Worm (Caenorhabditis elegans) whole organism, young adult: Measurements from ENCODE around the gene arrd-24.
"Not testable (repeated sequence)": the region's sequence is repeated elsewhere in the genome, so short reads cannot be mapped to it uniquely, and the experiment has no call there.

ENCODE experiments used
- B0019.2 ChIP-seq: fragments of 200-800 bp; sonication (Bioruptor generic); conservative IDR thresholded peaks from 2 replicates; pipeline ENCODE4 v1.3.6; 2022; ENCODE audit warnings: missing genetic modification reagents, missing genetic modification characterization, missing compliant biosample characterization
- T26A5.8 ChIP-seq: sonication (generic microtip); optimal IDR thresholded peaks from 2 replicates; lab custom pipeline; 2016; ENCODE audit warnings: missing genetic modification characterization, missing compliant biosample characterization
- ama-1 ChIP-seq, 3 experiments: fragments of 150-350 bp in 1 of 3; sonication (generic microtip) in 2 of 3; optimal IDR thresholded peaks; 2 replicates each; lab custom pipeline; 2014 to 2018; ENCODE audit warnings: missing biosample characterization in 2 of 3, missing genetic modification characterization in 2 of 3, missing genetic modification reagents in 2 of 3
- aptf-2 ChIP-seq: fragments of 200-800 bp; sonication (Bioruptor generic); conservative IDR thresholded peaks from 2 replicates; pipeline ENCODE4 v1.3.6; 2022; ENCODE audit warnings: missing genetic modification reagents, missing genetic modification characterization, missing compliant biosample characterization
- ceh-40 ChIP-seq: fragments of 200-800 bp; sonication (Bioruptor generic); IDR thresholded peaks from 2 replicates; pipeline ENCODE4 v1.3.6; 2022; ENCODE audit warnings: missing genetic modification characterization, missing compliant biosample characterization
- dox-1 ChIP-seq: fragments of 200-800 bp; sonication (Bioruptor generic); IDR thresholded peaks from 2 replicates; pipeline ENCODE4 v1.3.6; 2022; ENCODE audit warnings: missing genetic modification reagents, missing genetic modification characterization, missing compliant biosample characterization
- dpl-1 ChIP-seq: fragments of 150-350 bp; optimal IDR thresholded peaks from 2 replicates; lab custom pipeline; 2014; ENCODE audit warnings: missing biosample characterization, missing genetic modification reagents, missing genetic modification characterization
- efl-1 ChIP-seq: fragments of 150-350 bp; optimal IDR thresholded peaks from 2 replicates; lab custom pipeline; 2014; ENCODE audit warnings: missing biosample characterization, missing genetic modification reagents, missing genetic modification characterization
- egl-18 ChIP-seq: fragments of 200-800 bp; sonication (Bioruptor generic); IDR thresholded peaks from 2 replicates; pipeline ENCODE4 v1.3.6; 2022; ENCODE audit warnings: missing genetic modification reagents, missing genetic modification characterization, missing compliant biosample characterization
- egrh-3 ChIP-seq: fragments of 200-800 bp; sonication (Bioruptor generic); IDR thresholded peaks from 2 replicates; pipeline ENCODE4 v1.3.6; 2022; ENCODE audit warnings: missing genetic modification reagents, missing genetic modification characterization, missing compliant biosample characterization
- hmg-1.2 ChIP-seq: fragments of 200-800 bp; sonication (Bioruptor generic); IDR thresholded peaks from 2 replicates; pipeline ENCODE4 v1.3.6; 2022; ENCODE audit warnings: missing genetic modification reagents, missing genetic modification characterization, missing compliant biosample characterization
- hsf-1 ChIP-seq: fragments of 200-800 bp; sonication (Bioruptor generic); IDR thresholded peaks from 2 replicates; pipeline ENCODE4 v1.3.6; 2022; ENCODE audit warnings: missing genetic modification reagents, missing genetic modification characterization, missing compliant biosample characterization
- lin-40 ChIP-seq: sonication (generic microtip); optimal IDR thresholded peaks from 2 replicates; lab custom pipeline; 2016; ENCODE audit warnings: missing genetic modification characterization, mild to moderate bottlenecking, missing compliant biosample characterization, missing genotype, missing genetic modification reagents
- madf-6 ChIP-seq: fragments of 200-800 bp; sonication (Bioruptor generic); IDR thresholded peaks from 2 replicates; pipeline ENCODE4 v1.3.6; 2022; ENCODE audit warnings: missing genetic modification reagents, missing genetic modification characterization, missing compliant biosample characterization
- madf-8 ChIP-seq: fragments of 200-800 bp; sonication (Bioruptor generic); conservative IDR thresholded peaks from 2 replicates; pipeline ENCODE4 v1.3.6; 2022; ENCODE audit warnings: missing genetic modification reagents, missing genetic modification characterization, missing compliant biosample characterization
- mes-4 ChIP-seq: sonication (generic microtip); optimal IDR thresholded peaks from 2 replicates; lab custom pipeline; 2016; ENCODE audit warnings: missing genotype, missing genetic modification characterization, missing compliant biosample characterization
- nhr-120 ChIP-seq: fragments of 200-800 bp; sonication (Bioruptor generic); IDR thresholded peaks from 2 replicates; pipeline ENCODE4 v1.3.6; 2022; ENCODE audit warnings: missing genetic modification characterization, missing compliant biosample characterization
- nhr-179 ChIP-seq: sonication (generic microtip); optimal IDR thresholded peaks from 2 replicates; lab custom pipeline; 2016; ENCODE audit warnings: mild to moderate bottlenecking, missing genetic modification characterization, missing compliant biosample characterization
- pha-4 ChIP-seq: fragments of 150-350 bp; sonication (generic microtip); optimal IDR thresholded peaks from 2 replicates; lab custom pipeline; 2014; ENCODE audit warnings: missing biosample characterization, missing genetic modification reagents, missing genetic modification characterization
- rpc-1 ChIP-seq, 2 experiments: fragments of 150-350 bp in 1 of 2; sonication (generic microtip) in 1 of 2; optimal IDR thresholded peaks; 2 replicates each; lab custom pipeline; 2014 to 2018; ENCODE audit warnings: missing biosample characterization in 1 of 2, missing genetic modification characterization in 1 of 2, missing genetic modification reagents in 1 of 2, missing genotype in 1 of 2
- sdz-38 ChIP-seq: sonication (generic microtip); optimal IDR thresholded peaks from 2 replicates; lab custom pipeline; 2016; ENCODE audit warnings: missing genotype, missing genetic modification characterization, missing compliant biosample characterization
- tbp1 ChIP-seq: fragments of 200-800 bp; sonication (Bioruptor generic); optimal IDR thresholded peaks from 2 replicates; lab custom pipeline; 2018; ENCODE audit warnings: mild to moderate bottlenecking, missing genetic modification characterization, missing compliant biosample characterization
- zfh-2 ChIP-seq: fragments of 200-800 bp; sonication (Bioruptor generic); conservative IDR thresholded peaks from 2 replicates; pipeline ENCODE4 v1.3.6; 2022; ENCODE audit warnings: missing genetic modification reagents, missing genetic modification characterization, missing compliant biosample characterization
- ztf-26 ChIP-seq: sonication (generic microtip); optimal IDR thresholded peaks from 2 replicates; lab custom pipeline; 2017; ENCODE audit warnings: missing genetic modification characterization, missing compliant biosample characterization
- ztf-28 ChIP-seq: fragments of 200-800 bp; sonication (Bioruptor generic); IDR thresholded peaks from 2 replicates; pipeline ENCODE4 v1.3.6; 2022; ENCODE audit warnings: missing genetic modification reagents, missing genetic modification characterization, missing compliant biosample characterization

Gene arrd-24

ce11 chrX:13936719-13937118 lies 43.6 kb downstream of the arrd-24 start:
- TF ChIP-seq ama-1 (optimal IDR thresholded peaks at IDR 0.05; lab: Kevin White, UChicago) (no peak), ama-1 (GFP tag; optimal IDR thresholded peaks at IDR 0.05; lab: Kevin White, UChicago) (no peak), ztf-26 (tag; lab: Kevin White, UChicago) (peak; percentile 32), mes-4 (tag; lab: Kevin White, UChicago) (no peak)

DNA sequence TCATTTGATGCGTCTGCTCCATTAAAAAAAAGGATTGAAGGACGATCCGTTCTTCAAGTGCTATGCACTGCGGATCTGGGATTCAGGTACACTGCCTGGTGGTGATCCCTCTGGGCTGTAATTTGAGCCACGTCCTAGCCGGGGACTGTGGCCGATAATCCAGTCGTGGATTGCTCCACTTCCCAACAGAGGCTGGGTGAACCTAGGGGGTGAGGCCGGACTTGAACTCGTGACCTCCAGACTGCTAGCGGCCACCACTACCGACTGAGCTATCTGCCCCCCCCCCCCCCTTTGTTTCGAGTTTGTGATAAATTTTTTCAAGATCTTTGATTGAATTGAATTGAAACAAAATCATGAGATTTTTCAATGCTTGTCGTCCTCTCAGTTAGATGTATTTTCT lies 44.7 kb downstream of the arrd-24 start:
- TF ChIP-seq rpc-1 (optimal IDR thresholded peaks at IDR 0.05; lab: Kevin White, UChicago): not testable (repeated sequence)
- peak; percentile 37 for TF ChIP-seq rpc-1 (tag; optimal IDR thresholded peaks at IDR 0.05; lab: Kevin White, UChicago)
- TF ChIP-seq dox-1 (GFP tag; lab: Robert Waterston, UW): peak; percentile 12; the same call in 1 of the 2 replicates
- TF ChIP-seq zfh-2 (GFP tag; lab: Robert Waterston, UW): peak; percentile 45; the same call in 1 of the 2 replicates
- peak; percentile 64; the same call in 1 of the 2 replicates for TF ChIP-seq egrh-3 (GFP tag; lab: Robert Waterston, UW)

DNA sequence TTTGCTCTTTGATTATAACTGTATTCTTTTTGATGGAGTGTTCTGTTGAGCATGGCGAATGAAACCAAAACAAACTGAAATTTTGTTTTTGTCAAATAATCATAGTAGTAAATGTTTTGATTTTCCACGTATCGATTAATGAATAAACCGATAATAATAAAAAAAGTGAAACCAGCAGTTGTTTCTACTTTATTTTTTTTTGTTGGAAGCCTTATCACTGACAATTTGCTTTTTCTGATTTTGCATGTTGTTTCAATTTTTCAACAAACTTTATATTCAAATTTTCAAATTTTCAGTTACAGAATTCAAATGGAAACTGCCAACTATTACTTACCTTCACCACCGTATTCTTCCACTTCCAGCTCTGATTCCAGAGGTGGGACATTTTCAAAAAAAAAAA lies 45.7 kb downstream of the arrd-24 start, which contains the start of gene elt-3:
TSS of gene elt-3 (plus strand) at position 301 of the 400 bp plus-strand sequence.
- TF ChIP-seq B0019.2 (GFP tag; lab: Robert Waterston, UW): no peak
- TF ChIP-seq pha-4 (tag; lab: Kevin White, UChicago): no peak
- no peak for TF ChIP-seq dox-1 (GFP tag; lab: Robert Waterston, UW)

DNA sequence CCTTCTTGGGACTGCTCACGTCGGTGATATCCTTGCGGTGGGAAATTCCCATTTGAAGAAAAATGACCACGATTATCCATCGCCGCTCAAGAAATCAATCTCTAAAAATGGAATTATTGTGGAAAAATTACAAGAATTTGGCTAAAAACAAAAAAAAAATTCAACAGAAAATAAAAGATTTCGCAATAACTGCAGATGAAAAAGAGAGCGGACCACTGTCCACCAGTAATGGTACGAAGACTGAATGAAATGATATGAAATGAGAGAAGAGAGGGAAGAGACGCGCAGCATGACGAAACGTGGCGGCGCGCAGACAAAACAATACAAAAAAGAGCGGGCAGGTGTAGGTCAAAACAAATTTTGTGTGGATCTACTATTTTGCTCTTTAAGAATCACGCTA lies 50.8 kb downstream of the arrd-24 start, which contains the start of gene meg-1:
TSS of gene meg-1 (minus strand) at position 101 of the 400 bp plus-strand sequence.
- TF ChIP-seq nhr-120: no peak
- no peak for TF ChIP-seq ztf-28
- TF ChIP-seq lin-40 (tag; lab: Kevin White, UChicago): no peak
- no peak for TF ChIP-seq hmg-1.2 (GFP tag; lab: Robert Waterston, UW)
- TF ChIP-seq egl-18: no peak
- no peak for TF ChIP-seq hsf-1 (GFP tag; lab: Robert Waterston, UW)
- TF ChIP-seq T26A5.8: no peak
- TF ChIP-seq ceh-40 (GFP tag; lab: Robert Waterston, UW): no peak
- TF ChIP-seq dpl-1 (GFP tag; lab: Kevin White, UChicago): peak; percentile 6
- TF ChIP-seq tbp1 (GFP tag; lab: Kevin White, UChicago): no peak
- TF ChIP-seq aptf-2 (GFP tag; lab: Robert Waterston, UW): no peak
- TF ChIP-seq madf-6 (GFP tag; lab: Robert Waterston, UW): peak; percentile 41
- peak; percentile 28; the same call in 1 of the 2 replicates for TF ChIP-seq madf-8 (GFP tag; lab: Robert Waterston, UW)
- TF ChIP-seq efl-1 (GFP tag; lab: Kevin White, UChicago): peak; percentile 67
- TF ChIP-seq sdz-38 (tag; lab: Kevin White, UChicago): no peak
- TF ChIP-seq nhr-179 (tag; lab: Kevin White, UChicago): no peak
